Worm (Caenorhabditis elegans) whole organism, L3 larva: Measurements from ENCODE around the gene ndub-3.

Experiments used
- aly-2 ChIP-seq: fragments of 150-350 bp; optimal IDR thresholded peaks from 2 replicates; lab custom pipeline; 2014; ENCODE audit warnings: missing biosample characterization, missing genetic modification characterization
- elt-3 ChIP-seq, 3 experiments: fragments of 150-350 bp in 1 of 3; sonication (generic microtip) in 2 of 3; optimal IDR thresholded peaks; 2 replicates in 2 of 3; 4 replicates in 1 of 3; lab custom pipeline; 2014 to 2017; ENCODE audit warnings: missing biosample characterization in 3 of 3, missing genetic modification characterization in 3 of 3
- fos-1 ChIP-seq: fragments of 150-350 bp; optimal IDR thresholded peaks from 2 replicates; lab custom pipeline; 2014; ENCODE audit warnings: missing biosample characterization, missing genetic modification characterization

ce11 chrII:8948640-8949039 is 16.1 kb downstream of the ndub-3 start:
- TF ChIP-seq aly-2 (tag; lab: Kevin White, UChicago), result no peak
- no peak for TF ChIP-seq fos-1 (tag; lab: Kevin White, UChicago)
- TF ChIP-seq elt-3 (tag; optimal IDR thresholded peaks at IDR 0.05; lab: Kevin White, UChicago), result no peak
